Fruit fly (Drosophila melanogaster) whole organism, embryonic: Measurements from ENCODE around the gene PLCXD.

Experiments used
- ATbp ChIP-seq: fragments of 200-800 bp; sonication (Bioruptor generic); optimal IDR thresholded peaks from 2 replicates; lab custom pipeline; 2017; ENCODE audit warnings: missing biosample characterization, mild to moderate bottlenecking, missing genetic modification characterization, missing genetic modification reagents
- Abd-B ChIP-seq: fragments of 200-800 bp; sonication (Bioruptor generic); optimal IDR thresholded peaks from 2 replicates; lab custom pipeline; 2018; ENCODE audit warnings: missing biosample characterization, mild to moderate bottlenecking, missing genetic modification characterization, moderate library complexity
- Atf6 ChIP-seq: fragments of 200-800 bp; sonication (Bioruptor generic); IDR thresholded peaks from 2 replicates; pipeline ENCODE4 v1.3.6; 2022; ENCODE audit warnings: missing biosample characterization, missing genetic modification characterization
- C15 ChIP-seq: fragments of 200-800 bp; sonication (Bioruptor generic); IDR thresholded peaks from 3 replicates; pipeline ENCODE4 v1.3.6; 2022; ENCODE audit warnings: missing biosample characterization, missing genetic modification characterization
- CG11085 ChIP-seq: fragments of 200-800 bp; sonication (Bioruptor generic); IDR thresholded peaks from 2 replicates; pipeline ENCODE4 v1.3.6; 2022; ENCODE audit warnings: missing biosample characterization, missing genetic modification characterization
- CG12155 ChIP-seq: fragments of 200-800 bp; sonication (Bioruptor generic); optimal IDR thresholded peaks from 3 replicates; lab custom pipeline; 2016; ENCODE audit warnings: missing biosample characterization, missing genetic modification characterization
- CG12391 ChIP-seq: fragments of 200-800 bp; sonication (Bioruptor generic); optimal IDR thresholded peaks from 3 replicates; lab custom pipeline; 2018; ENCODE audit warnings: missing biosample characterization, mild to moderate bottlenecking, missing genetic modification characterization, moderate library complexity
- CG12769 ChIP-seq: fragments of 200-800 bp; sonication (Bioruptor generic); optimal IDR thresholded peaks from 2 replicates; lab custom pipeline; 2019; ENCODE audit warnings: missing biosample characterization, mild to moderate bottlenecking, missing genetic modification characterization, moderate library complexity
- CG13424 ChIP-seq: fragments of 200-800 bp; sonication (Bioruptor generic); optimal IDR thresholded peaks from 2 replicates; lab custom pipeline; 2019; ENCODE audit warnings: missing biosample characterization, mild to moderate bottlenecking, missing genetic modification characterization, moderate library complexity
- CG1602 ChIP-seq: fragments of 200-800 bp; sonication (Bioruptor generic); optimal IDR thresholded peaks from 3 replicates; lab custom pipeline; 2016; ENCODE audit warnings: missing biosample characterization, missing genetic modification characterization
- CG17361 ChIP-seq: fragments of 200-800 bp; sonication (Bioruptor generic); IDR thresholded peaks from 3 replicates; pipeline ENCODE4 v1.3.6; 2022; ENCODE audit warnings: missing biosample characterization, missing genetic modification characterization
- CG18262 ChIP-seq: fragments of 200-800 bp; optimal IDR thresholded peaks from 3 replicates; lab custom pipeline; 2019; ENCODE audit warnings: missing biosample characterization, mild to moderate bottlenecking, missing genetic modification characterization, moderate library complexity
- CG18476 ChIP-seq: fragments of 200-800 bp; sonication (Bioruptor generic); optimal IDR thresholded peaks from 2 replicates; lab custom pipeline; 2016; ENCODE audit warnings: missing biosample characterization, mild to moderate bottlenecking, missing genetic modification characterization
- CG2129 ChIP-seq: fragments of 200-800 bp; sonication (Bioruptor generic); IDR thresholded peaks from 2 replicates; pipeline ENCODE4 v1.3.6; 2022; ENCODE audit warnings: missing biosample characterization, missing genetic modification characterization; ENCODE audit not compliant: partially characterized antibody
- CG2712 ChIP-seq: fragments of 200-800 bp; optimal IDR thresholded peaks from 3 replicates; lab custom pipeline; 2019; ENCODE audit warnings: missing biosample characterization, mild to moderate bottlenecking, missing genetic modification characterization, moderate library complexity
- CG30020 ChIP-seq: fragments of 200-800 bp; optimal IDR thresholded peaks from 2 replicates; lab custom pipeline; 2019; ENCODE audit warnings: missing biosample characterization, mild to moderate bottlenecking, missing genetic modification characterization, moderate library complexity
- CG31441 ChIP-seq: fragments of 200-800 bp; sonication (Bioruptor generic); IDR thresholded peaks from 2 replicates; pipeline ENCODE4 v1.3.6; 2022; ENCODE audit warnings: missing biosample characterization, missing genetic modification characterization
- CG3407 ChIP-seq: fragments of 200-800 bp; sonication (Bioruptor generic); optimal IDR thresholded peaks from 2 replicates; lab custom pipeline; 2018; ENCODE audit warnings: missing biosample characterization, mild to moderate bottlenecking, missing genetic modification characterization
- CG6689 ChIP-seq: fragments of 200-800 bp; sonication (Bioruptor generic); IDR thresholded peaks from 2 replicates; pipeline ENCODE4 v1.3.6; 2022; ENCODE audit warnings: missing biosample characterization, missing genetic modification characterization
- CG7271 ChIP-seq: fragments of 200-800 bp; sonication (Bioruptor generic); optimal IDR thresholded peaks from 2 replicates; lab custom pipeline; 2018; ENCODE audit warnings: missing biosample characterization, mild to moderate bottlenecking, missing genetic modification characterization, moderate library complexity
- CG7556 ChIP-seq: fragments of 200-800 bp; sonication (Bioruptor generic); optimal IDR thresholded peaks from 2 replicates; lab custom pipeline; 2017; ENCODE audit warnings: missing biosample characterization, mild to moderate bottlenecking, missing genetic modification characterization
- CG7839 ChIP-seq: fragments of 200-800 bp; sonication (Bioruptor generic); optimal IDR thresholded peaks from 3 replicates; lab custom pipeline; 2018; ENCODE audit warnings: missing biosample characterization, mild to moderate bottlenecking, missing genetic modification characterization, moderate library complexity
- CG8924 ChIP-seq: fragments of 200-800 bp; optimal IDR thresholded peaks from 3 replicates; lab custom pipeline; 2019; ENCODE audit warnings: missing biosample characterization, mild to moderate bottlenecking, missing genetic modification characterization, moderate library complexity
- CG9727 ChIP-seq: fragments of 200-800 bp; sonication (Bioruptor generic); optimal IDR thresholded peaks from 3 replicates; lab custom pipeline; 2017; ENCODE audit warnings: missing biosample characterization, mild to moderate bottlenecking, missing genetic modification characterization
- CG9876 ChIP-seq: fragments of 200-800 bp; sonication (Bioruptor generic); optimal IDR thresholded peaks from 2 replicates; lab custom pipeline; 2016; ENCODE audit warnings: missing biosample characterization, missing genetic modification characterization
- D19A ChIP-seq: fragments of 200-800 bp; optimal IDR thresholded peaks from 3 replicates; lab custom pipeline; 2019; ENCODE audit warnings: missing biosample characterization, mild to moderate bottlenecking, missing genetic modification characterization, moderate library complexity
- Elba2 ChIP-seq: fragments of 200-800 bp; sonication (Bioruptor generic); optimal IDR thresholded peaks from 3 replicates; lab custom pipeline; 2016; ENCODE audit warnings: missing biosample characterization, missing genetic modification characterization
- Fer3 ChIP-seq: fragments of 200-800 bp; sonication (Bioruptor generic); optimal IDR thresholded peaks from 2 replicates; lab custom pipeline; 2018; ENCODE audit warnings: missing biosample characterization, mild to moderate bottlenecking, missing genetic modification characterization, moderate library complexity
- HLHmδ ChIP-seq: fragments of 200-800 bp; sonication (Bioruptor generic); optimal IDR thresholded peaks from 2 replicates; lab custom pipeline; 2018; ENCODE audit warnings: missing biosample characterization, mild to moderate bottlenecking, missing genetic modification characterization, moderate library complexity
- Hand ChIP-seq: fragments of 200-800 bp; sonication (Bioruptor generic); optimal IDR thresholded peaks from 2 replicates; lab custom pipeline; 2017; ENCODE audit warnings: mild to moderate bottlenecking, missing biosample characterization, missing genetic modification reagents, missing genetic modification characterization
- Hmr ChIP-seq: fragments of 200-800 bp; sonication (Bioruptor generic); optimal IDR thresholded peaks from 3 replicates; lab custom pipeline; 2017; ENCODE audit warnings: mild to moderate bottlenecking, missing biosample characterization, missing genetic modification reagents, missing genetic modification characterization
- Hr3 ChIP-seq: fragments of 200-800 bp; sonication (Bioruptor generic); optimal IDR thresholded peaks from 3 replicates; lab custom pipeline; 2016; ENCODE audit warnings: missing biosample characterization, missing genetic modification characterization
- Max ChIP-seq: fragments of 200-800 bp; sonication (Bioruptor generic); optimal IDR thresholded peaks from 2 replicates; lab custom pipeline; 2016; ENCODE audit warnings: missing biosample characterization, mild to moderate bottlenecking, missing genetic modification characterization
- Rx ChIP-seq: fragments of 200-800 bp; sonication (Bioruptor generic); IDR thresholded peaks from 2 replicates; pipeline ENCODE4 v1.3.6; 2022; ENCODE audit warnings: missing biosample characterization, missing genetic modification characterization
- Xbp1 ChIP-seq: fragments of 200-800 bp; sonication (Bioruptor generic); optimal IDR thresholded peaks from 3 replicates; lab custom pipeline; 2016; ENCODE audit warnings: missing biosample characterization, mild to moderate bottlenecking, missing genetic modification characterization
- Xrp1 ChIP-seq: fragments of 200-800 bp; sonication (Bioruptor generic); IDR thresholded peaks from 2 replicates; pipeline ENCODE4 v1.3.6; 2022; ENCODE audit warnings: missing biosample characterization, missing genetic modification characterization
- cad ChIP-seq: fragments of >200 bp; optimal IDR thresholded peaks from 2 replicates; lab custom pipeline; 2017; ENCODE audit warnings: missing biosample characterization, missing genetic modification characterization
- caup ChIP-seq: fragments of 200-800 bp; sonication (Bioruptor generic); optimal IDR thresholded peaks from 3 replicates; lab custom pipeline; 2017; ENCODE audit warnings: missing biosample characterization, mild to moderate bottlenecking, missing genetic modification characterization, moderate library complexity; ENCODE audit not compliant: severe bottlenecking
- chif ChIP-seq, 2 experiments: fragments of 200-800 bp; sonication (Bioruptor generic); optimal IDR thresholded peaks; 3 replicates each; lab custom pipeline; 2016; ENCODE audit warnings: missing biosample characterization in 2 of 2, missing genetic modification characterization in 2 of 2
- corto ChIP-seq: fragments of 200-800 bp; sonication (Bioruptor generic); optimal IDR thresholded peaks from 2 replicates; lab custom pipeline; 2016; ENCODE audit warnings: missing biosample characterization, mild to moderate bottlenecking, missing genetic modification characterization, moderate library complexity
- dati ChIP-seq: fragments of 200-800 bp; sonication (Bioruptor generic); IDR thresholded peaks from 2 replicates; pipeline ENCODE4 v1.3.6; 2022; ENCODE audit warnings: missing biosample characterization, missing genetic modification characterization
- gem ChIP-seq: fragments of 200-800 bp; sonication (Bioruptor generic); optimal IDR thresholded peaks from 2 replicates; lab custom pipeline; 2019; ENCODE audit warnings: missing biosample characterization, mild to moderate bottlenecking, missing genetic modification characterization, moderate library complexity
- ham ChIP-seq: fragments of 200-800 bp; sonication (Bioruptor generic); IDR thresholded peaks from 2 replicates; pipeline ENCODE4 v1.3.6; 2022; ENCODE audit warnings: missing biosample characterization, missing genetic modification characterization
- pita ChIP-seq: fragments of 200-800 bp; sonication (Bioruptor generic); optimal IDR thresholded peaks from 2 replicates; lab custom pipeline; 2017; ENCODE audit warnings: missing biosample characterization, mild to moderate bottlenecking, missing genetic modification characterization
- seq ChIP-seq: fragments of 200-800 bp; sonication (Bioruptor generic); IDR thresholded peaks from 2 replicates; pipeline ENCODE4 v1.3.6; 2022; ENCODE audit warnings: missing biosample characterization, missing genetic modification characterization
- stc ChIP-seq: fragments of 200-800 bp; sonication (Bioruptor generic); IDR thresholded peaks from 2 replicates; pipeline ENCODE4 v1.3.6; 2022; ENCODE audit warnings: missing biosample characterization, missing genetic modification characterization
- sug ChIP-seq: fragments of 200-800 bp; optimal IDR thresholded peaks from 2 replicates; lab custom pipeline; 2019; ENCODE audit warnings: missing biosample characterization, mild to moderate bottlenecking, missing genetic modification characterization, moderate library complexity
- trem ChIP-seq: fragments of 200-800 bp; optimal IDR thresholded peaks from 3 replicates; lab custom pipeline; 2019; ENCODE audit warnings: missing biosample characterization, mild to moderate bottlenecking, missing genetic modification characterization, moderate library complexity
- wek ChIP-seq: fragments of 200-800 bp; sonication (Bioruptor generic); optimal IDR thresholded peaks from 3 replicates; lab custom pipeline; 2018; ENCODE audit warnings: missing biosample characterization, mild to moderate bottlenecking, missing genetic modification characterization, moderate library complexity
- zen ChIP-seq: fragments of 200-800 bp; sonication (Bioruptor generic); optimal IDR thresholded peaks from 3 replicates; lab custom pipeline; 2018; ENCODE audit warnings: missing biosample characterization, mild to moderate bottlenecking, missing genetic modification characterization, moderate library complexity

PLCXD gene

DNA sequence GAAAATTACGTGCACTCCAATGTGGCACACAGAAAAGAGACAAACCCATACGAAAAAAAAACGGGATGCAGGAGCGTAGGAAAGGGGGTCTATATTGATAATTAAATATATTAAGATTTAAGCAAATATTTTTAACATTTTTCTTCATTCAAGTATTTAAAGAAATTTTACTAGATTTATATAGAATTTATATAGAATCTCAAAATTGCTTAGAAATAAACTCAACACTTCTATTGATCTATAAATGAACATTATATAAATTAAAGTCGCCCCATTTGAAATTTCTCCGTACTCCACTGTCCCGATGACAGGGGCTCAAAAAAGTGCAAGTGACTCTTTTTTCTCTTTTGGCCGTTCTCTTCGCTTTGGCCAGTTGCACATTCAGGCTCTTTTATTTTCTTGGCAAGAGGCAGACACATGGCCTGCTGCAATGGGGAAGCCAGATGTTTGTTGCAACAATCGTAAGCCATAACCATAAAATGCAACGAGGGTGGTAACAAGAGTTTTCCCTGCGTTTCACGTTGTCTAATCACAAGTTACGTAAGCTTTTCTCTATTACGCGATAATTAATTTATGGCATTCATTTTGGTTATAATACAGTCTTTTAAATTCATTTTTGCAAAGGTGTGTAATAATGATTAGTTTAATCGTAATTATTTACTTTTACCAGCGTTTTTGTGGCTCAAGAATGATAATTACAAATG is 16.6 kb downstream of the PLCXD start (continued):
- TF ChIP-seq CG9876 (GFP tag; lab: Kevin White, UChicago): no peak
- no peak for TF ChIP-seq wek (GFP tag; lab: Kevin White, UChicago)
- no peak for TF ChIP-seq ham
- no peak for TF ChIP-seq Abd-B (GFP tag; lab: Kevin White, UChicago)
- TF ChIP-seq trem (tag; lab: Kevin White, UChicago): peak; percentile 23
- TF ChIP-seq chif (GFP tag; optimal IDR thresholded peaks at IDR 0.05; lab: Kevin White, UChicago): no peak
- peak; percentile 52 for TF ChIP-seq CG7839 (tag; lab: Kevin White, UChicago)
- TF ChIP-seq CG9727 (GFP tag; lab: Kevin White, UChicago): peak; percentile 64
- TF ChIP-seq cad (GFP tag; lab: Kevin White, UChicago): peak; percentile 53
- TF ChIP-seq sug: no peak
- no peak for TF ChIP-seq seq (GFP tag; lab: Robert Waterston, UW)
- peak; percentile 44 for TF ChIP-seq CG13424
- TF ChIP-seq CG31441 (GFP tag; lab: Robert Waterston, UW): peak; percentile 68
- TF ChIP-seq D19A (tag; lab: Kevin White, UChicago): peak; percentile 55
- no peak for TF ChIP-seq CG1602 (GFP tag; lab: Kevin White, UChicago)
- TF ChIP-seq Rx (GFP tag; lab: Robert Waterston, UW): no peak
- TF ChIP-seq dati (GFP tag; lab: Robert Waterston, UW): no peak
- no peak for TF ChIP-seq HLHmδ (GFP tag; lab: Kevin White, UChicago)
- peak; percentile 38 for TF ChIP-seq ATbp (GFP tag; lab: Kevin White, UChicago)
- no peak for TF ChIP-seq caup (GFP tag; lab: Kevin White, UChicago)
- TF ChIP-seq CG12155 (GFP tag; lab: Kevin White, UChicago): no peak
- TF ChIP-seq CG18476: peak; percentile 92
- peak; percentile 79 for TF ChIP-seq CG18262 (tag; lab: Kevin White, UChicago)
- peak; percentile 75 for TF ChIP-seq Xrp1 (GFP tag; lab: Robert Waterston, UW)
- peak; percentile 75 for TF ChIP-seq gem (tag; lab: Kevin White, UChicago)
- no peak for TF ChIP-seq Xbp1 (GFP tag; lab: Kevin White, UChicago)
- TF ChIP-seq Fer3 (tag; lab: Kevin White, UChicago): no peak
- peak; percentile 15 for TF ChIP-seq corto
- TF ChIP-seq CG3407 (GFP tag; lab: Kevin White, UChicago): peak; percentile 6
- TF ChIP-seq Hmr (GFP tag; lab: Kevin White, UChicago): no peak
- no peak for TF ChIP-seq CG6689 (GFP tag; lab: Robert Waterston, UW)
- peak; percentile 75 for TF ChIP-seq CG2712
- peak; percentile 63 for TF ChIP-seq CG17361 (GFP tag; lab: Robert Waterston, UW)
- no peak for TF ChIP-seq Elba2 (GFP tag; lab: Kevin White, UChicago)
- TF ChIP-seq CG11085: no peak
- no peak for TF ChIP-seq Atf6 (GFP tag; lab: Robert Waterston, UW)
- peak; percentile 38 for TF ChIP-seq CG7556 (GFP tag; lab: Kevin White, UChicago)
- TF ChIP-seq CG30020: peak; percentile 13
- peak; percentile 58 for TF ChIP-seq CG12391 (tag; lab: Kevin White, UChicago)
- TF ChIP-seq CG2129 (GFP tag; lab: Robert Waterston, UW): no peak
- TF ChIP-seq Hr3 (GFP tag; lab: Kevin White, UChicago): peak; percentile 24
- no peak for TF ChIP-seq CG12769 (tag; lab: Kevin White, UChicago)
- TF ChIP-seq CG7271: peak; percentile 27
- peak; percentile 5 for TF ChIP-seq zen (tag; lab: Kevin White, UChicago)
- TF ChIP-seq stc (GFP tag; lab: Robert Waterston, UW): no peak
- TF ChIP-seq pita (GFP tag; lab: Kevin White, UChicago): no peak
- TF ChIP-seq C15 (GFP tag; lab: Robert Waterston, UW): no peak
- peak; percentile 53 for TF ChIP-seq CG8924 (tag; lab: Kevin White, UChicago)
- TF ChIP-seq Hand (GFP tag; lab: Kevin White, UChicago): no peak
- no peak for TF ChIP-seq Max (GFP tag; lab: Kevin White, UChicago)
